Worm (Caenorhabditis elegans): Measurements from ENCODE around the gene hint-3.

Gene hint-3

ce11 chrV:7777098-7777497 is 16.8 kb downstream of the hint-3 start, which contains the start of gene C26F1.3 (continued):
- TF ChIP-seq zip-11 (GFP tag; IDR thresholded peaks at IDR 0.05) (no peak), lsy-2 (tag; optimal IDR thresholded peaks at IDR 0.05) (no peak), cey-2 (tag; optimal IDR thresholded peaks at IDR 0.05; ENCODE audit: borderline replicate concordance, insufficient read depth) (no peak), nhr-111 (GFP tag; optimal IDR thresholded peaks at IDR 0.05) (no peak), Y105C5A.15 (GFP tag; IDR thresholded peaks at IDR 0.05) (peak; percentile 35; the same call in 1 of the 2 replicates), zfp-3 (GFP tag; conservative IDR thresholded peaks at IDR 0.05) (no peak), F26F4.8 (GFP tag; conservative IDR thresholded peaks at IDR 0.05) (no peak), pha-4 (GFP tag; IDR thresholded peaks at IDR 0.05) (no peak), pha-4 (tag; optimal IDR thresholded peaks at IDR 0.05) (no peak), ctbp-1 (GFP tag; IDR thresholded peaks at IDR 0.05) (no peak), mes-2 (tag; optimal IDR thresholded peaks at IDR 0.05; ENCODE audit: poor library complexity, severe bottlenecking) (peak; percentile 4), unc-130 (GFP tag; optimal IDR thresholded peaks at IDR 0.05) (no peak), daf-8 (GFP tag; IDR thresholded peaks at IDR 0.05) (no peak), F10B5.3 (tag; optimal IDR thresholded peaks at IDR 0.05) (no peak), ceh-20 (GFP tag; IDR thresholded peaks at IDR 0.05) (no peak), dmd-8 (GFP tag; IDR thresholded peaks at IDR 0.05) (0 out of 2 replicates have a peak, but pooled peaks have one; percentile 27), jun-1 (tag; optimal IDR thresholded peaks at IDR 0.05) (no peak), nhr-6 (tag; optimal IDR thresholded peaks at IDR 0.05) (no peak), nhr-11 (tag; optimal IDR thresholded peaks at IDR 0.05) (no peak), nhr-102 (tag; optimal IDR thresholded peaks at IDR 0.05) (no peak), T20F7.1 (GFP tag; optimal IDR thresholded peaks at IDR 0.05) (no peak), mxl-2 (GFP tag; conservative IDR thresholded peaks at IDR 0.05) (no peak), hlh-11 (tag; optimal IDR thresholded peaks at IDR 0.05) (no peak), arid-1 (GFP tag; conservative IDR thresholded peaks at IDR 0.05) (0 out of 2 replicates have a peak, but pooled peaks have one; percentile 29), snpc-4 (tag; optimal IDR thresholded peaks at IDR 0.05) (no peak), ama-1 (optimal IDR thresholded peaks at IDR 0.05) (peak; percentile 60), zip-2 (tag; optimal IDR thresholded peaks at IDR 0.05) (no peak), lin-29 (GFP tag; IDR thresholded peaks at IDR 0.05) (no peak), F37D6.2 (tag; optimal IDR thresholded peaks at IDR 0.05) (no peak), zag-1 (tag; optimal IDR thresholded peaks at IDR 0.05) (no peak), attf-4 (tag; optimal IDR thresholded peaks at IDR 0.05) (no peak), lin-38 (GFP tag; IDR thresholded peaks at IDR 0.05) (peak; percentile 29; the same call in 1 of the 2 replicates), vab-7 (GFP tag; IDR thresholded peaks at IDR 0.05) (no peak), lin-1 (GFP tag; IDR thresholded peaks at IDR 0.05) (no peak), tra-1 (GFP tag; IDR thresholded peaks at IDR 0.05) (no peak), php-3 (GFP tag; IDR thresholded peaks at IDR 0.05) (no peak), nhr-42 (GFP tag; IDR thresholded peaks at IDR 0.05) (no peak), nhr-76 (tag; optimal IDR thresholded peaks at IDR 0.05) (no peak), T26A8.4 (GFP tag; IDR thresholded peaks at IDR 0.05) (no peak), daf-12 (tag; optimal IDR thresholded peaks at IDR 0.05) (no peak), mdl-1 (tag; optimal IDR thresholded peaks at IDR 0.05) (no peak), lin-13 (GFP tag; optimal IDR thresholded peaks at IDR 0.05) (no peak), nhr-41 (GFP tag; IDR thresholded peaks at IDR 0.05) (no peak), lin-15B (tag; optimal IDR thresholded peaks at IDR 0.05) (no peak), duxl-1 (tag; optimal IDR thresholded peaks at IDR 0.05; ENCODE audit: poor library complexity) (no peak), ceh-32 (tag; optimal IDR thresholded peaks at IDR 0.05; ENCODE audit: poor library complexity) (no peak), unc-39 (tag; optimal IDR thresholded peaks at IDR 0.05) (no peak), pqm-1 (tag; optimal IDR thresholded peaks at IDR 0.05) (no peak), rbr-2 (tag; optimal IDR thresholded peaks at IDR 0.05) (no peak)
